Worm (Caenorhabditis elegans): ENCODE data around the gene flr-4.

- no peak for TF ChIP-seq sox-4 (tag; optimal IDR thresholded peaks at IDR 0.05)
- TF ChIP-seq elt-2 (tag; optimal IDR thresholded peaks at IDR 0.05): no peak
- TF ChIP-seq hlh-8 (tag; optimal IDR thresholded peaks at IDR 0.05): no peak
- TF ChIP-seq pha-4 (tag; optimal IDR thresholded peaks at IDR 0.05): no peak
- no peak for TF ChIP-seq nfya-1 (tag; optimal IDR thresholded peaks at IDR 0.05)
Measured at ce11 chrX:15042549-15042948, 46.6 kb upstream of the flr-4 start.

Measured in whole organism, late embryonic.